Fruit fly (Drosophila melanogaster) whole organism, embryonic: ENCODE measurements around the gene Rbcn-3B.

Experiments used
- Ada2b ChIP-seq: fragments of 200-800 bp; sonication (Bioruptor generic); IDR thresholded peaks from 2 replicates; pipeline ENCODE4 v1.3.6; 2022; ENCODE audit warnings: missing biosample characterization, missing genetic modification characterization
- Atf3 ChIP-seq: fragments of 200-800 bp; sonication (Bioruptor generic); optimal IDR thresholded peaks from 3 replicates; lab custom pipeline; 2016; ENCODE audit warnings: missing biosample characterization, missing genetic modification characterization
- Awh ChIP-seq: fragments of 200-800 bp; sonication (Bioruptor generic); IDR thresholded peaks from 2 replicates; pipeline ENCODE4, ENCODE4 v1.3.6; 2022; ENCODE audit warnings: missing biosample characterization, missing genetic modification characterization
- B-H1 ChIP-seq: fragments of 200-800 bp; sonication (Bioruptor generic); IDR thresholded peaks from 3 replicates; pipeline ENCODE4 v1.3.6; 2022; ENCODE audit warnings: missing biosample characterization, missing genetic modification characterization
- BEAF-32 ChIP-seq: fragments of 200-800 bp; sonication (Bioruptor generic); optimal IDR thresholded peaks from 3 replicates; lab custom pipeline; 2017; ENCODE audit warnings: missing biosample characterization, missing genetic modification characterization, mild to moderate bottlenecking, moderate library complexity, missing genetic modification reagents
- CG11456 ChIP-seq: fragments of 200-800 bp; sonication (Bioruptor generic); IDR thresholded peaks from 3 replicates; pipeline ENCODE4 v1.3.6; 2022; ENCODE audit warnings: missing biosample characterization, missing genetic modification characterization
- CG12155 ChIP-seq: fragments of 200-800 bp; sonication (Bioruptor generic); optimal IDR thresholded peaks from 3 replicates; lab custom pipeline; 2016; ENCODE audit warnings: missing biosample characterization, missing genetic modification characterization
- CG12942 ChIP-seq: fragments of 200-800 bp; sonication (Bioruptor generic); optimal IDR thresholded peaks from 3 replicates; lab custom pipeline; 2016; ENCODE audit warnings: missing biosample characterization, missing genetic modification characterization
- CG15696 ChIP-seq: fragments of 200-800 bp; sonication (Bioruptor generic); optimal IDR thresholded peaks from 2 replicates; lab custom pipeline; 2019; ENCODE audit warnings: missing biosample characterization, mild to moderate bottlenecking, missing genetic modification characterization, moderate library complexity
- CG1603 ChIP-seq: fragments of 200-800 bp; sonication (Bioruptor generic); optimal IDR thresholded peaks from 2 replicates; lab custom pipeline; 2019; ENCODE audit warnings: missing biosample characterization, mild to moderate bottlenecking, missing genetic modification characterization, moderate library complexity
- CG16779 ChIP-seq: fragments of 200-800 bp; sonication (Bioruptor generic); IDR thresholded peaks from 2 replicates; pipeline ENCODE4 v1.3.6; 2022; ENCODE audit warnings: missing biosample characterization, missing genetic modification characterization
- CG17612 ChIP-seq: fragments of 200-800 bp; sonication (Bioruptor generic); IDR thresholded peaks from 2 replicates; pipeline ENCODE4 v1.3.6; 2022; ENCODE audit warnings: missing biosample characterization, missing genetic modification characterization
- CG17829 ChIP-seq: fragments of 200-800 bp; optimal IDR thresholded peaks from 2 replicates; lab custom pipeline; 2019; ENCODE audit warnings: missing biosample characterization, mild to moderate bottlenecking, missing genetic modification characterization, moderate library complexity
- CG2712 ChIP-seq: fragments of 200-800 bp; optimal IDR thresholded peaks from 3 replicates; lab custom pipeline; 2019; ENCODE audit warnings: missing biosample characterization, mild to moderate bottlenecking, missing genetic modification characterization, moderate library complexity
- CG31224 ChIP-seq: fragments of 200-800 bp; sonication (Bioruptor generic); IDR thresholded peaks from 2 replicates; pipeline ENCODE4 v1.3.6; 2022; ENCODE audit warnings: missing biosample characterization, missing genetic modification characterization
- CG32772 ChIP-seq: fragments of 200-800 bp; sonication (Bioruptor generic); IDR thresholded peaks from 2 replicates; pipeline ENCODE4 v1.3.6; 2022; ENCODE audit warnings: missing biosample characterization, missing genetic modification characterization
- CG33557 ChIP-seq: fragments of 200-800 bp; sonication (Bioruptor generic); optimal IDR thresholded peaks from 2 replicates; lab custom pipeline; 2019; ENCODE audit warnings: missing biosample characterization, mild to moderate bottlenecking, missing genetic modification characterization, moderate library complexity
- CG3995 ChIP-seq: fragments of 200-800 bp; sonication (Bioruptor generic); optimal IDR thresholded peaks from 3 replicates; lab custom pipeline; 2016; ENCODE audit warnings: missing biosample characterization, missing genetic modification characterization
- CG5953 ChIP-seq: fragments of 200-800 bp; sonication (Bioruptor generic); IDR thresholded peaks from 2 replicates; pipeline ENCODE4 v1.3.6; 2022; ENCODE audit warnings: missing biosample characterization, missing genetic modification characterization
- CG6791 ChIP-seq: fragments of 200-800 bp; sonication (Bioruptor generic); IDR thresholded peaks from 3 replicates; pipeline ENCODE4 v1.3.6; 2022; ENCODE audit warnings: missing biosample characterization, missing genetic modification characterization; ENCODE audit not compliant: partially characterized antibody
- CG8388 ChIP-seq: fragments of 200-800 bp; sonication (Bioruptor generic); optimal IDR thresholded peaks from 2 replicates; lab custom pipeline; 2019; ENCODE audit warnings: missing biosample characterization, mild to moderate bottlenecking, missing genetic modification characterization, moderate library complexity
- CG8924 ChIP-seq: fragments of 200-800 bp; optimal IDR thresholded peaks from 3 replicates; lab custom pipeline; 2019; ENCODE audit warnings: missing biosample characterization, mild to moderate bottlenecking, missing genetic modification characterization, moderate library complexity
- CG9609 ChIP-seq: fragments of 200-800 bp; sonication (Bioruptor generic); optimal IDR thresholded peaks from 3 replicates; lab custom pipeline; 2016; ENCODE audit warnings: missing biosample characterization, missing genetic modification characterization
- CG9876 ChIP-seq: fragments of 200-800 bp; sonication (Bioruptor generic); optimal IDR thresholded peaks from 2 replicates; lab custom pipeline; 2016; ENCODE audit warnings: missing biosample characterization, missing genetic modification characterization
- Dll ChIP-seq: fragments of 200-800 bp; sonication (Bioruptor generic); IDR thresholded peaks from 4 replicates; pipeline ENCODE4 v1.3.6; 2022; ENCODE audit warnings: missing biosample characterization, missing genetic modification characterization; ENCODE audit not compliant: partially characterized antibody
- Dref ChIP-seq: fragments of 200-800 bp; sonication (Bioruptor generic); IDR thresholded peaks from 2 replicates; pipeline ENCODE4 v1.3.6; 2022; ENCODE audit warnings: missing biosample characterization, missing genetic modification characterization
- Eip74EF ChIP-seq, 2 experiments: fragments of 200-800 bp in 1 of 2; fragments of >200 bp in 1 of 2; sonication (Bioruptor generic) in 1 of 2; optimal IDR thresholded peaks; 2 replicates each; lab custom pipeline; 2017 to 2019; ENCODE audit warnings: missing biosample characterization in 2 of 2, missing genetic modification characterization in 2 of 2, mild to moderate bottlenecking in 1 of 2, moderate library complexity in 1 of 2
- Ets65A ChIP-seq: fragments of 200-800 bp; sonication (Bioruptor generic); peaks from one replicate; lab custom pipeline; 2016; ENCODE audit warnings: missing biosample characterization, missing genetic modification characterization
- Ets97D ChIP-seq: fragments of 200-800 bp; sonication (Bioruptor generic); optimal IDR thresholded peaks from 3 replicates; lab custom pipeline; 2016; ENCODE audit warnings: missing biosample characterization, missing genetic modification characterization
- Myb ChIP-seq: fragments of 200-800 bp; sonication (Bioruptor generic); optimal IDR thresholded peaks from 2 replicates; lab custom pipeline; 2016; ENCODE audit warnings: missing biosample characterization, missing genetic modification characterization
- NFAT ChIP-seq: fragments of 200-800 bp; sonication (Bioruptor generic); IDR thresholded peaks from 2 replicates; pipeline ENCODE4 v1.3.6; 2022; ENCODE audit warnings: missing biosample characterization, missing genetic modification characterization
- Trl ChIP-seq, 3 experiments: fragments of >200 bp in 2 of 3; fragments of 200-800 bp in 1 of 3; sonication (Bioruptor generic) in 1 of 3; optimal IDR thresholded peaks; 2 replicates in 1 of 3; 3 replicates in 2 of 3; lab custom pipeline; 2016 to 2017; ENCODE audit warnings: missing biosample characterization in 1 of 3, missing genetic modification characterization in 1 of 3
- Xbp1 ChIP-seq: fragments of 200-800 bp; sonication (Bioruptor generic); optimal IDR thresholded peaks from 3 replicates; lab custom pipeline; 2016; ENCODE audit warnings: missing biosample characterization, mild to moderate bottlenecking, missing genetic modification characterization
- caup ChIP-seq: fragments of 200-800 bp; sonication (Bioruptor generic); optimal IDR thresholded peaks from 3 replicates; lab custom pipeline; 2017; ENCODE audit warnings: missing biosample characterization, mild to moderate bottlenecking, missing genetic modification characterization, moderate library complexity; ENCODE audit not compliant: severe bottlenecking
- dmrt99B ChIP-seq: fragments of 200-800 bp; sonication (Bioruptor generic); optimal IDR thresholded peaks from 2 replicates; lab custom pipeline; 2018; ENCODE audit warnings: missing biosample characterization, mild to moderate bottlenecking, missing genetic modification characterization, moderate library complexity
- dpn ChIP-seq, 2 experiments: fragments of 200-800 bp; sonication (Bioruptor generic); optimal IDR thresholded peaks; 3 replicates each; lab custom pipeline; 2016; ENCODE audit warnings: missing biosample characterization in 2 of 2, missing genetic modification characterization in 2 of 2
- dysf ChIP-seq: fragments of 200-800 bp; sonication (Bioruptor generic); IDR thresholded peaks from 3 replicates; pipeline ENCODE4 v1.3.6; 2022; ENCODE audit warnings: missing biosample characterization, missing genetic modification characterization
- hbn ChIP-seq: fragments of 200-800 bp; sonication (Bioruptor generic); IDR thresholded peaks from 2 replicates; pipeline ENCODE4 v1.3.6; 2022; ENCODE audit warnings: missing biosample characterization, missing genetic modification characterization; ENCODE audit not compliant: partially characterized antibody
- hkb ChIP-seq, 2 experiments: fragments of 200-800 bp in 1 of 2; fragments of >200 bp in 1 of 2; sonication (Bioruptor generic) in 1 of 2; IDR thresholded peaks in 1 of 2; optimal IDR thresholded peaks in 1 of 2; 2 replicates each; pipeline versions ENCODE4 v1.3.6 to Lab custom; 2017 to 2022; ENCODE audit warnings: missing biosample characterization in 1 of 2, missing genetic modification characterization in 1 of 2
- jumu ChIP-seq: fragments of 200-800 bp; sonication (Bioruptor generic); optimal IDR thresholded peaks from 3 replicates; lab custom pipeline; 2016; ENCODE audit warnings: missing biosample characterization, missing genetic modification characterization
- ken ChIP-seq: fragments of 200-800 bp; sonication (Bioruptor generic); IDR thresholded peaks from 3 replicates; pipeline ENCODE4 v1.3.6; 2022; ENCODE audit warnings: missing biosample characterization, missing genetic modification characterization
- knrl ChIP-seq: fragments of 200-800 bp; sonication (Bioruptor generic); IDR thresholded peaks from 3 replicates; pipeline ENCODE4 v1.3.6; 2022; ENCODE audit warnings: missing biosample characterization, missing genetic modification characterization; ENCODE audit not compliant: partially characterized antibody
- lab ChIP-seq: fragments of 200-800 bp; sonication (Bioruptor generic); optimal IDR thresholded peaks from 3 replicates; lab custom pipeline; 2017; ENCODE audit warnings: missing biosample characterization, missing genetic modification characterization, mild to moderate bottlenecking, moderate library complexity, missing genetic modification reagents
- lmd ChIP-seq: fragments of 200-800 bp; sonication (Bioruptor generic); IDR thresholded peaks from 2 replicates; pipeline ENCODE4 v1.3.6; 2022; ENCODE audit warnings: missing biosample characterization, missing genetic modification characterization
- nmo ChIP-seq: fragments of 200-800 bp; sonication (Bioruptor generic); optimal IDR thresholded peaks from 2 replicates; lab custom pipeline; 2018; ENCODE audit warnings: missing biosample characterization, mild to moderate bottlenecking, missing genetic modification characterization, moderate library complexity
- prd ChIP-seq, 3 experiments: fragments of >200 bp in 2 of 3; fragments of 200-800 bp in 1 of 3; sonication (Bioruptor generic) in 1 of 3; optimal IDR thresholded peaks in 2 of 3; IDR thresholded peaks in 1 of 3; 2 replicates in 2 of 3; 3 replicates in 1 of 3; pipeline versions ENCODE4 v1.3.6 to Lab custom; 2017 to 2022; ENCODE audit warnings: missing biosample characterization in 1 of 3, missing genetic modification characterization in 1 of 3
- repo ChIP-seq: fragments of 200-800 bp; sonication (Bioruptor generic); optimal IDR thresholded peaks from 2 replicates; lab custom pipeline; 2016; ENCODE audit warnings: missing biosample characterization, missing genetic modification characterization
- tio ChIP-seq: fragments of 200-800 bp; sonication (Bioruptor generic); optimal IDR thresholded peaks from 2 replicates; lab custom pipeline; 2017; ENCODE audit warnings: missing biosample characterization, missing genetic modification characterization, inconsistent platforms

The Rbcn-3B gene

DNA sequence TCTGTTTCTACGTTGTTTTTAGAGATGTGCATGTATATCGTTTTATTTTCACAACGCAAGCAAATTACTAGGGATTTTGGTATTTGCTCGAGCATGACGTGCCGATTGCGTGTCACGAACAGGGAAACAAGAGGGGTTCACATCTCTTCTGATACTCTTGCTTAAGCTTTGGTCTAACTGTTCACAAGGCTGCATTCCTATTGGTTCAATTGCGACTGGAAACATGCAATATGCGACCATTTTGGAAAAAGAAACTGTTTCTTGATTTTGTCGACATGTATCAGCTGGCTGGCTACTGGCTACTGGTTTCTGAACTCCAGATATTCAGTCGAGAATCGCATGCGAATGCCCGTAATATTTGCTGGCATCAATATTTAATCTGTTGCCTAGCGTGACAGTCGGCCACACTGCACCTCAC is 28.6 kb upstream of the Rbcn-3B start, which contains the start of gene Coa8 (continued):
- no peak for TF ChIP-seq CG5953
- peak; percentile 26 for TF ChIP-seq Myb (GFP tag; lab: Kevin White, UChicago)
- peak; percentile 9 for TF ChIP-seq Ets97D (GFP tag; lab: Kevin White, UChicago)
- peak; percentile 28; the same call in 1 of the 2 replicates for TF ChIP-seq Ada2b (GFP tag; lab: Robert Waterston, UW)
- TF ChIP-seq Atf3 (GFP tag; lab: Kevin White, UChicago): peak; percentile 23
- peak; percentile 11 for TF ChIP-seq CG12155 (GFP tag; lab: Kevin White, UChicago)
- TF ChIP-seq repo (GFP tag; lab: Kevin White, UChicago): peak; percentile 18
- 0 out of 3 replicates have a peak, but pooled peaks have one; percentile 8 for TF ChIP-seq ken (GFP tag; lab: Robert Waterston, UW)
- 0 out of 2 replicates have a peak, but pooled peaks have one; percentile 47 for TF ChIP-seq CG32772 (GFP tag; lab: Robert Waterston, UW)
- TF ChIP-seq CG1603: peak; percentile 54
- TF ChIP-seq CG17612 (GFP tag; lab: Robert Waterston, UW): no peak
- peak; percentile 29 for TF ChIP-seq CG15696
- TF ChIP-seq CG11456 (GFP tag; lab: Robert Waterston, UW): 0 out of 3 replicates have a peak, but pooled peaks have one; percentile 43
- TF ChIP-seq CG12942 (GFP tag; lab: Kevin White, UChicago): peak; percentile 23
- peak; percentile 87 for TF ChIP-seq CG31224
- peak; percentile 36; the same call in 2 of the 3 replicates for TF ChIP-seq B-H1
- no peak for TF ChIP-seq dmrt99B
- peak; percentile 17 for TF ChIP-seq CG9876 (GFP tag; lab: Kevin White, UChicago)
- peak; percentile 63; the same call in 2 of the 3 replicates for TF ChIP-seq dysf (GFP tag; lab: Robert Waterston, UW)
- TF ChIP-seq jumu (GFP tag; lab: Kevin White, UChicago): peak; percentile 17
- no peak for TF ChIP-seq hkb (optimal IDR thresholded peaks at IDR 0.05; lab: Kevin White, UChicago)
- TF ChIP-seq hkb (GFP tag; IDR thresholded peaks at IDR 0.05; lab: Robert Waterston, UW): peak; percentile 49; the same call in 1 of the 2 replicates
- peak; percentile 47 for TF ChIP-seq caup (GFP tag; lab: Kevin White, UChicago)
- no peak for TF ChIP-seq tio (GFP tag; lab: Kevin White, UChicago)
- TF ChIP-seq Ets65A: peak; percentile 93
- TF ChIP-seq hbn (GFP tag; lab: Robert Waterston, UW): peak; percentile 37
- TF ChIP-seq nmo (GFP tag; lab: Kevin White, UChicago): peak; percentile 40
- peak; percentile 62 for TF ChIP-seq BEAF-32 (GFP tag; lab: Kevin White, UChicago)
- no peak for TF ChIP-seq CG16779 (GFP tag; lab: Robert Waterston, UW)
- peak; percentile 57 for TF ChIP-seq Dll (GFP tag; lab: Robert Waterston, UW)
- 0 out of 2 replicates have a peak, but pooled peaks have one; percentile 42 for TF ChIP-seq Awh (GFP tag; lab: Robert Waterston, UW)
- peak; percentile 50; the same call in 1 of the 2 replicates for TF ChIP-seq lmd
- peak; percentile 63; the same call in 2 of the 3 replicates for TF ChIP-seq knrl (GFP tag; lab: Robert Waterston, UW)
- peak; percentile 9 for TF ChIP-seq CG17829
- no peak for TF ChIP-seq Trl (optimal IDR thresholded peaks at IDR 0.05; lab: Kevin White, UChicago)
- no peak for TF ChIP-seq Trl (GFP tag; optimal IDR thresholded peaks at IDR 0.05; lab: Kevin White, UChicago)
- TF ChIP-seq CG8388: no peak
- TF ChIP-seq Xbp1 (GFP tag; lab: Kevin White, UChicago): peak; percentile 56
- peak; percentile 30; the same call in 1 of the 3 replicates for TF ChIP-seq CG6791 (GFP tag; lab: Robert Waterston, UW)
- peak; percentile 7 for TF ChIP-seq CG8924
- TF ChIP-seq NFAT (GFP tag; lab: Robert Waterston, UW): peak; percentile 31; the same call in 1 of the 2 replicates
- peak; percentile 24 to 26 for TF ChIP-seq dpn (GFP tag; optimal IDR thresholded peaks at IDR 0.05; lab: Kevin White, UChicago)
- TF ChIP-seq CG9609 (GFP tag; lab: Kevin White, UChicago): peak; percentile 66
- no peak for TF ChIP-seq lab
- no peak for TF ChIP-seq prd (optimal IDR thresholded peaks at IDR 0.05; lab: Kevin White, UChicago)
- peak; percentile 61 for TF ChIP-seq prd (GFP tag; IDR thresholded peaks at IDR 0.05; lab: Robert Waterston, UW)
- TF ChIP-seq CG33557 (GFP tag; lab: Kevin White, UChicago): no peak
- no peak for TF ChIP-seq Dref (GFP tag; lab: Robert Waterston, UW)
- peak; percentile 30 for TF ChIP-seq CG3995 (GFP tag; lab: Kevin White, UChicago)
- no peak for TF ChIP-seq Eip74EF (GFP tag; optimal IDR thresholded peaks at IDR 0.05; lab: Kevin White, UChicago)
- peak; percentile 22 for TF ChIP-seq CG2712 (tag; lab: Kevin White, UChicago)
